Worm (Caenorhabditis elegans) whole organism, L1 larva: ENCODE results near the gene ceh-48.

ENCODE experiments used
- Y116A8C.19 ChIP-seq: sonication (generic microtip); optimal IDR thresholded peaks from 2 replicates; lab custom pipeline; 2016; ENCODE audit warnings: missing compliant biosample characterization, missing genetic modification characterization, borderline replicate concordance
- alr-1 ChIP-seq: fragments of 200-800 bp; sonication (Bioruptor generic); optimal IDR thresholded peaks from 2 replicates; lab custom pipeline; 2018; ENCODE audit warnings: borderline replicate concordance, mild to moderate bottlenecking, missing genetic modification characterization, missing compliant biosample characterization
- aly-2 ChIP-seq: fragments of 150-350 bp; optimal IDR thresholded peaks from 2 replicates; lab custom pipeline; 2014; ENCODE audit warnings: missing biosample characterization, missing genetic modification characterization
- ama-1 ChIP-seq: fragments of 150-350 bp; optimal IDR thresholded peaks from 2 replicates; lab custom pipeline; 2014
- blmp-1 ChIP-seq: fragments of 150-350 bp; optimal IDR thresholded peaks from 2 replicates; lab custom pipeline; 2014; ENCODE audit warnings: missing biosample characterization, missing genetic modification characterization
- ceh-8 ChIP-seq: fragments of 200-800 bp; sonication (Bioruptor generic); optimal IDR thresholded peaks from 2 replicates; lab custom pipeline; 2018; ENCODE audit warnings: mild to moderate bottlenecking, missing genetic modification characterization, moderate library complexity, missing compliant biosample characterization
- ceh-82 ChIP-seq, 3 experiments: fragments of 150-350 bp in 1 of 3; sonication (generic microtip) in 2 of 3; optimal IDR thresholded peaks; 2 replicates each; lab custom pipeline; 2014 to 2017; ENCODE audit warnings: missing biosample characterization in 3 of 3, missing genetic modification characterization in 3 of 3
- ceh-90 ChIP-seq: sonication (generic microtip); optimal IDR thresholded peaks from 2 replicates; lab custom pipeline; 2016; ENCODE audit warnings: missing genetic modification characterization, missing compliant biosample characterization
- ces-1 ChIP-seq: fragments of 150-350 bp; optimal IDR thresholded peaks from 2 replicates; lab custom pipeline; 2014; ENCODE audit warnings: missing biosample characterization, missing genetic modification reagents, missing genetic modification characterization
- dpl-1 ChIP-seq, 3 experiments: fragments of 150-350 bp in 2 of 3; sonication (generic microtip) in 1 of 3; optimal IDR thresholded peaks; 2 replicates each; lab custom pipeline; 2014 to 2017; ENCODE audit warnings: missing biosample characterization in 3 of 3, missing genetic modification characterization in 3 of 3, missing genetic modification reagents in 3 of 3
- efl-1 ChIP-seq, 4 experiments: fragments of 150-350 bp; optimal IDR thresholded peaks in 3 of 4; peaks in 1 of 4; 1 replicate in 1 of 4; 2 replicates in 3 of 4; lab custom pipeline; 2014; ENCODE audit warnings: missing biosample characterization in 2 of 4, missing genetic modification characterization in 2 of 4, missing genetic modification reagents in 2 of 4
- elt-3 ChIP-seq, 6 experiments: fragments of 150-350 bp in 1 of 6; sonication (generic microtip); optimal IDR thresholded peaks; 2 replicates each; lab custom pipeline; 2017 to 2018; ENCODE audit warnings: missing biosample characterization in 6 of 6, missing genetic modification characterization in 6 of 6, inconsistent platforms in 1 of 6
- ets-5 ChIP-seq: fragments of 200-800 bp; sonication (Bioruptor generic); IDR thresholded peaks from 2 replicates; pipeline ENCODE4 v1.3.6; 2022; ENCODE audit warnings: missing genetic modification characterization, missing compliant biosample characterization
- fkh-10 ChIP-seq: sonication (generic microtip); optimal IDR thresholded peaks from 2 replicates; lab custom pipeline; 2017; ENCODE audit warnings: missing biosample characterization, missing genetic modification reagents, missing genetic modification characterization
- fkh-8 ChIP-seq: sonication (generic microtip); optimal IDR thresholded peaks from 2 replicates; lab custom pipeline; 2016; ENCODE audit warnings: mild to moderate bottlenecking, missing genetic modification characterization, missing compliant biosample characterization
- fos-1 ChIP-seq: fragments of 150-350 bp; optimal IDR thresholded peaks from 2 replicates; lab custom pipeline; 2014; ENCODE audit warnings: missing biosample characterization, missing genetic modification characterization
- grh-1 ChIP-seq: fragments of 200-800 bp; sonication (Bioruptor generic); IDR thresholded peaks from 2 replicates; pipeline ENCODE4 v1.3.6; 2022; ENCODE audit warnings: missing genetic modification reagents, missing genetic modification characterization, missing compliant biosample characterization
- hlh-17 ChIP-seq: fragments of 200-800 bp; sonication (Bioruptor generic); optimal IDR thresholded peaks from 2 replicates; lab custom pipeline; 2018; ENCODE audit warnings: missing genetic modification characterization, mild to moderate bottlenecking, missing compliant biosample characterization, moderate library complexity, borderline replicate concordance
- hlh-4 ChIP-seq: sonication (generic microtip); optimal IDR thresholded peaks from 2 replicates; lab custom pipeline; 2016; ENCODE audit warnings: mild to moderate bottlenecking, missing genetic modification characterization, missing compliant biosample characterization
- hpl-2 ChIP-seq: fragments of 150-350 bp; optimal IDR thresholded peaks from 2 replicates; lab custom pipeline; 2014; ENCODE audit warnings: missing biosample characterization, missing genetic modification reagents, missing genetic modification characterization
- irx-1 ChIP-seq: sonication (generic microtip); optimal IDR thresholded peaks from 2 replicates; lab custom pipeline; 2016; ENCODE audit warnings: missing genetic modification characterization, missing compliant biosample characterization
- lin-13 ChIP-seq: fragments of 150-350 bp; optimal IDR thresholded peaks from 2 replicates; lab custom pipeline; 2014; ENCODE audit warnings: missing biosample characterization, missing genetic modification reagents, missing genetic modification characterization
- lin-35 ChIP-seq, 2 experiments: fragments of 150-350 bp; optimal IDR thresholded peaks; 2 replicates each; lab custom pipeline; 2014; ENCODE audit warnings: missing biosample characterization in 2 of 2, missing genetic modification characterization in 2 of 2, missing genetic modification reagents in 2 of 2
- lir-3 ChIP-seq: sonication (generic microtip); optimal IDR thresholded peaks from 2 replicates; lab custom pipeline; 2016; ENCODE audit warnings: mild to moderate bottlenecking, missing genetic modification characterization, moderate library complexity, missing compliant biosample characterization; ENCODE audit not compliant: poor library complexity
- lsy-2 ChIP-seq, 2 experiments: fragments of 150-350 bp; optimal IDR thresholded peaks; 2 replicates each; lab custom pipeline; 2014; ENCODE audit warnings: missing biosample characterization in 2 of 2, missing genetic modification characterization in 2 of 2
- mdl-1 ChIP-seq, 2 experiments: fragments of 150-350 bp; optimal IDR thresholded peaks; 2 replicates each; lab custom pipeline; 2014 to 2017; ENCODE audit warnings: missing biosample characterization in 2 of 2, missing genetic modification characterization in 2 of 2, inconsistent platforms in 1 of 2
- mef-2 ChIP-seq: fragments of 150-350 bp; optimal IDR thresholded peaks from 2 replicates; lab custom pipeline; 2014; ENCODE audit warnings: missing biosample characterization, missing genetic modification characterization
- mep-1 ChIP-seq: fragments of 150-350 bp; optimal IDR thresholded peaks from 2 replicates; lab custom pipeline; 2014; ENCODE audit warnings: missing biosample characterization, missing genetic modification characterization
- nhr-11 ChIP-seq: fragments of 150-350 bp; optimal IDR thresholded peaks from 2 replicates; lab custom pipeline; 2014; ENCODE audit warnings: missing biosample characterization, missing genetic modification characterization
- nhr-19 ChIP-seq: fragments of 200-800 bp; sonication (Bioruptor generic); conservative IDR thresholded peaks from 2 replicates; pipeline ENCODE4 v1.3.6; 2022; ENCODE audit warnings: missing genetic modification characterization, missing compliant biosample characterization
- nhr-20 ChIP-seq: sonication (generic microtip); optimal IDR thresholded peaks from 2 replicates; lab custom pipeline; 2016; ENCODE audit warnings: mild to moderate bottlenecking, missing genetic modification characterization, missing compliant biosample characterization
- nhr-237 ChIP-seq: fragments of 150-350 bp; optimal IDR thresholded peaks from 2 replicates; lab custom pipeline; 2014; ENCODE audit warnings: missing biosample characterization, missing genetic modification characterization
- nhr-71 ChIP-seq: sonication (generic microtip); optimal IDR thresholded peaks from 2 replicates; lab custom pipeline; 2016; ENCODE audit warnings: mild to moderate bottlenecking, missing genetic modification characterization, moderate library complexity, missing compliant biosample characterization
- nhr-76 ChIP-seq: sonication (generic microtip); optimal IDR thresholded peaks from 2 replicates; lab custom pipeline; 2017; ENCODE audit warnings: missing biosample characterization, missing genetic modification characterization
- nhr-90 ChIP-seq: sonication (generic microtip); optimal IDR thresholded peaks from 2 replicates; lab custom pipeline; 2016; ENCODE audit warnings: mild to moderate bottlenecking, missing genetic modification characterization, missing compliant biosample characterization; ENCODE audit not compliant: poor library complexity
- rnt-1 ChIP-seq: sonication (generic microtip); optimal IDR thresholded peaks from 2 replicates; lab custom pipeline; 2016; ENCODE audit warnings: mild to moderate bottlenecking, missing genetic modification characterization, moderate library complexity, missing compliant biosample characterization
- skn-1 ChIP-seq: fragments of 150-350 bp; optimal IDR thresholded peaks from 2 replicates; lab custom pipeline; 2014; ENCODE audit warnings: missing biosample characterization, missing genetic modification characterization
- snpc-4 ChIP-seq: fragments of 150-350 bp; optimal IDR thresholded peaks from 2 replicates; lab custom pipeline; 2014; ENCODE audit warnings: missing biosample characterization, missing genetic modification characterization
- snu-23 ChIP-seq: sonication (generic microtip); optimal IDR thresholded peaks from 2 replicates; lab custom pipeline; 2016; ENCODE audit warnings: missing genetic modification characterization, missing compliant biosample characterization
- sox-4 ChIP-seq: sonication (generic microtip); optimal IDR thresholded peaks from 2 replicates; lab custom pipeline; 2016; ENCODE audit warnings: missing genetic modification characterization, missing compliant biosample characterization
- swsn-7 ChIP-seq: sonication (generic microtip); optimal IDR thresholded peaks from 2 replicates; lab custom pipeline; 2016; ENCODE audit warnings: missing genetic modification characterization, missing compliant biosample characterization
- unc-30 ChIP-seq: sonication (generic microtip); optimal IDR thresholded peaks from 2 replicates; lab custom pipeline; 2017; ENCODE audit warnings: missing biosample characterization, missing genetic modification characterization
- unc-62 ChIP-seq: fragments of 150-350 bp; optimal IDR thresholded peaks from 2 replicates; lab custom pipeline; 2014; ENCODE audit warnings: missing biosample characterization, missing genetic modification reagents, missing genetic modification characterization
- vab-15 ChIP-seq: sonication (generic microtip); optimal IDR thresholded peaks from 2 replicates; lab custom pipeline; 2017; ENCODE audit warnings: missing genotype, mild to moderate bottlenecking, missing genetic modification characterization, missing compliant biosample characterization
- zip-4 ChIP-seq: fragments of 200-800 bp; sonication (Bioruptor generic); optimal IDR thresholded peaks from 2 replicates; lab custom pipeline; 2018; ENCODE audit warnings: mild to moderate bottlenecking, missing genetic modification characterization, moderate library complexity, missing compliant biosample characterization
- ztf-11 ChIP-seq, 2 experiments: sonication (generic microtip); optimal IDR thresholded peaks; 2 replicates each; lab custom pipeline; 2016 to 2017; ENCODE audit warnings: missing genetic modification characterization in 2 of 2, missing biosample characterization in 1 of 2, missing compliant biosample characterization in 1 of 2

Gene ceh-48

ce11 chrIV:6803805-6804344, 8.0 kb upstream of the ceh-48 start (continued):
- TF ChIP-seq nhr-20, result peak; percentile 20
- TF ChIP-seq fos-1 (tag; lab: Kevin White, UChicago), result peak; percentile 3
- TF ChIP-seq swsn-7, result no peak
- peak in 1 of 6 experiments; percentile 52 for TF ChIP-seq elt-3 (tag; optimal IDR thresholded peaks at IDR 0.05; lab: Kevin White, UChicago)
- no peak for TF ChIP-seq ceh-82 (tag; optimal IDR thresholded peaks at IDR 0.05; lab: Kevin White, UChicago)
- no peak for TF ChIP-seq lir-3 (tag; lab: Kevin White, UChicago)
- no peak for TF ChIP-seq lin-13 (GFP tag; lab: Kevin White, UChicago)
- TF ChIP-seq, all 84 proteins: peak for 12

DNA sequence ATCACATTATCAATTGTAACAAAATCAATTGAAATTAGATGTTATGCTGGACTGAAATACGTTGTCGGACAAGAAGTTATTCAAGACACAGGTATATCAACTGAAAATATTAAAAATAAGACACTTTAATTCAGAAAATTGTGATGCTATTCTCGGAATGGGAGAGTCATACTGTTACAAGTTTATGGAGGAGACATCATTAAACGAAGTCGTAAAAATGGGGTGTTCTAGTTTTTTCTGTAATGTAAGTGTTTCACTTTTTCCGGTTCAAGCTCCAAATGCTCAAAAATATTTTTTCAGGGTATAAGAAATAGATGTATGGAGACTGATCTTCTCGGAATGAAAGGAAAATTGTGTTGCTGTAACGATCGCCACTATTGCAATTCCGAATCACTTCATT, 7.1 kb upstream of the ceh-48 start, which contains the start of gene C17H12.37:
C17H12.37 (plus strand) TSS at position 301 of the 400 bp plus-strand sequence.
- TF ChIP-seq irx-1 (no peak), ces-1 (GFP tag; lab: Kevin White, UChicago) (no peak), ets-5 (GFP tag; lab: Robert Waterston, UW) (no peak), vab-15 (tag; lab: Kevin White, UChicago) (no peak)
- TF ChIP-seq, all 84 proteins: peak for 0

- TF ChIP-seq rnt-1 (tag; lab: Kevin White, UChicago), result no peak
- no peak for TF ChIP-seq zip-4 (GFP tag; lab: Kevin White, UChicago)
- no peak for TF ChIP-seq alr-1 (tag; lab: Kevin White, UChicago)
- no peak for TF ChIP-seq nhr-76
- TF ChIP-seq mef-2 (tag; lab: Kevin White, UChicago), result no peak
- TF ChIP-seq snpc-4 (tag; lab: Kevin White, UChicago), result peak; percentile 32
- TF ChIP-seq sox-4 (tag; lab: Kevin White, UChicago), result no peak
- no peak for TF ChIP-seq dpl-1 (GFP tag; optimal IDR thresholded peaks at IDR 0.05; lab: Kevin White, UChicago)
- TF ChIP-seq nhr-11 (tag; lab: Kevin White, UChicago), result no peak
- TF ChIP-seq hlh-17 (GFP tag; lab: Kevin White, UChicago), result no peak
- no peak for TF ChIP-seq unc-62 (GFP tag; lab: Kevin White, UChicago)
- TF ChIP-seq fkh-10 (GFP tag; lab: Kevin White, UChicago), result peak; percentile 77
- no peak for TF ChIP-seq nhr-20
- peak in 1 of 2 experiments; percentile 67 for TF ChIP-seq lsy-2 (tag; optimal IDR thresholded peaks at IDR 0.05; lab: Kevin White, UChicago)
- no peak for TF ChIP-seq unc-30 (tag; lab: Kevin White, UChicago)
- TF ChIP-seq aly-2 (tag; lab: Kevin White, UChicago), result no peak
- no peak for TF ChIP-seq ama-1 (lab: Kevin White, UChicago)
- TF ChIP-seq vab-15 (tag; lab: Kevin White, UChicago), result no peak
- TF ChIP-seq nhr-71 (tag; lab: Kevin White, UChicago), result peak; percentile 48
- no peak for TF ChIP-seq nhr-90 (tag; lab: Kevin White, UChicago)
- TF ChIP-seq mep-1 (tag; lab: Kevin White, UChicago), result peak; percentile 15
- TF ChIP-seq ceh-8, result no peak
- TF ChIP-seq blmp-1 (tag; lab: Kevin White, UChicago), result no peak
- peak; percentile 13 to 26 for TF ChIP-seq efl-1 (optimal IDR thresholded peaks at IDR 0.05; lab: Kevin White, UChicago)
- no peak for TF ChIP-seq efl-1 (GFP tag; optimal IDR thresholded peaks at IDR 0.05 in 1 of 2; lab: Kevin White, UChicago)
- TF ChIP-seq nhr-237 (tag; lab: Kevin White, UChicago), result no peak
- TF ChIP-seq hpl-2 (GFP tag; lab: Kevin White, UChicago), result no peak
- peak; percentile 22 for TF ChIP-seq snu-23 (GFP tag; lab: Kevin White, UChicago)
- TF ChIP-seq hlh-4 (tag; lab: Kevin White, UChicago), result no peak
- TF ChIP-seq lir-3 (tag; lab: Kevin White, UChicago), result no peak
- TF ChIP-seq nhr-19, result no peak
- peak; percentile 56 for TF ChIP-seq skn-1 (tag; lab: Kevin White, UChicago)
- TF ChIP-seq lin-13 (GFP tag; lab: Kevin White, UChicago), result no peak
- no peak for TF ChIP-seq ztf-11 (tag; optimal IDR thresholded peaks at IDR 0.05; lab: Kevin White, UChicago)
- TF ChIP-seq Y116A8C.19 (tag; lab: Kevin White, UChicago), result no peak
- TF ChIP-seq grh-1 (GFP tag; lab: Robert Waterston, UW), result no peak
- TF ChIP-seq ceh-90 (tag; lab: Kevin White, UChicago), result no peak
- peak in 1 of 2 experiments; percentile 21 for TF ChIP-seq lin-35 (GFP tag; optimal IDR thresholded peaks at IDR 0.05; lab: Kevin White, UChicago)
- TF ChIP-seq mdl-1 (tag; optimal IDR thresholded peaks at IDR 0.05; lab: Kevin White, UChicago), result no peak
- peak; percentile 47 for TF ChIP-seq fkh-8
Observed at ce11 chrIV:6806475-6807063, 5.3 kb upstream of the ceh-48 start, which contains the start of gene C17H12.10. TSS of gene C17H12.10 (plus strand) at chrIV:6806799.
